Worm (Caenorhabditis elegans): ENCODE measurements around the gene F22B8.7.

DNA sequence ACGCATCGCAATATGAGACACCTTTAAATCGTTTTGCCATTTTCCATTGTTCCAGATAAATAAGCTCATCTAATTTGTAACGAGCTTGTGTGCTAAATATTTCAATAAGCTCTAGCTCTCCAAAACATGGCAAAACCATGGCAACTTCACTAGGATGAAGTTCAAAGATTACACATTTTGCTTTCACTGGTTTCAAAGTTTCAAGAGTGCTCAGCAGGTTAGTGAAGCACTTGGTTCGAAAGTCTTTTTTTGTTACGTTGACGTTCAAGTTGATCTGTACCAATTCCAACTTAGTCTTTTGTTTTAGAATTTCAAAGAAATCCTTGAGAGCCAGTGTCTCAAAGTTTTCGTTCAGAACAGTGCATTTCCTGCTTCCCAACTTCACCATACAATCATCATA is 48.0 kb downstream of the F22B8.7 start, which contains the start of gene fbxa-18:
- no peak for TF ChIP-seq W03F9.2 (tag; optimal IDR thresholded peaks at IDR 0.05)
- TF ChIP-seq him-1 (tag; optimal IDR thresholded peaks at IDR 0.05) = no peak
